Worm (Caenorhabditis elegans) whole organism, L3 larva: ENCODE measurements around the gene C33G8.13.

Experiments
- elt-3 ChIP-seq, 3 experiments: fragments of 150-350 bp in 1 of 3; sonication (generic microtip) in 2 of 3; optimal IDR thresholded peaks; 2 replicates in 2 of 3; 4 replicates in 1 of 3; lab custom pipeline; 2014 to 2017; ENCODE audit warnings: missing biosample characterization in 3 of 3, missing genetic modification characterization in 3 of 3
- nhr-11 ChIP-seq: fragments of 150-350 bp; optimal IDR thresholded peaks from 2 replicates; lab custom pipeline; 2014; ENCODE audit warnings: missing biosample characterization, missing genetic modification characterization
- nhr-12 ChIP-seq: fragments of 150-350 bp; optimal IDR thresholded peaks from 2 replicates; lab custom pipeline; 2014; ENCODE audit warnings: missing biosample characterization, missing genetic modification characterization
- nhr-28 ChIP-seq: fragments of 150-350 bp; optimal IDR thresholded peaks from 2 replicates; lab custom pipeline; 2014; ENCODE audit warnings: missing biosample characterization, missing genetic modification characterization
- pha-4 ChIP-seq: fragments of 150-350 bp; optimal IDR thresholded peaks from 2 replicates; lab custom pipeline; 2014; ENCODE audit warnings: missing biosample characterization, missing genetic modification reagents, missing genetic modification characterization
- pqm-1 ChIP-seq: fragments of 150-350 bp; optimal IDR thresholded peaks from 2 replicates; lab custom pipeline; 2017; ENCODE audit warnings: missing biosample characterization, missing genetic modification characterization, inconsistent platforms

ce11 chrV:7059350-7059749 lies 43.6 kb upstream of the C33G8.13 start, which contains the start of gene mdt-6:
- TF ChIP-seq nhr-11 (tag; lab: Kevin White, UChicago), result no peak
- TF ChIP-seq pqm-1 (tag; lab: Kevin White, UChicago), result no peak
- no peak for TF ChIP-seq nhr-28
- no peak for TF ChIP-seq pha-4 (tag; lab: Kevin White, UChicago)
- TF ChIP-seq nhr-12 (tag; lab: Kevin White, UChicago), result no peak
- no peak for TF ChIP-seq elt-3 (tag; optimal IDR thresholded peaks at IDR 0.05; lab: Kevin White, UChicago)
